Fruit fly (Drosophila melanogaster) whole organism, embryonic: ENCODE results near the gene CG32813.

Source experiments
- Atf6 ChIP-seq: fragments of 200-800 bp; sonication (Bioruptor generic); IDR thresholded peaks from 2 replicates; pipeline ENCODE4 v1.3.6; 2022; ENCODE audit warnings: missing biosample characterization, missing genetic modification characterization
- BEAF-32 ChIP-seq: fragments of 200-800 bp; sonication (Bioruptor generic); optimal IDR thresholded peaks from 3 replicates; lab custom pipeline; 2017; ENCODE audit warnings: missing biosample characterization, missing genetic modification characterization, mild to moderate bottlenecking, moderate library complexity, missing genetic modification reagents
- CG10462 ChIP-seq: fragments of 200-800 bp; sonication (Bioruptor generic); optimal IDR thresholded peaks from 2 replicates; lab custom pipeline; 2016; ENCODE audit warnings: missing biosample characterization, missing genetic modification characterization
- CG11247 ChIP-seq: fragments of 200-800 bp; sonication (Bioruptor generic); IDR thresholded peaks from 2 replicates; pipeline ENCODE4 v1.3.6; 2022; ENCODE audit warnings: missing biosample characterization, missing genetic modification characterization
- CG11456 ChIP-seq: fragments of 200-800 bp; sonication (Bioruptor generic); IDR thresholded peaks from 3 replicates; pipeline ENCODE4 v1.3.6; 2022; ENCODE audit warnings: missing biosample characterization, missing genetic modification characterization
- CG13123 ChIP-seq: fragments of 200-800 bp; sonication (Bioruptor generic); optimal IDR thresholded peaks from 2 replicates; lab custom pipeline; 2016; ENCODE audit warnings: missing biosample characterization, missing genetic modification characterization
- CG13287 ChIP-seq: fragments of 200-800 bp; sonication (Bioruptor generic); IDR thresholded peaks from 2 replicates; pipeline ENCODE4 v1.3.6; 2022; ENCODE audit warnings: missing biosample characterization, missing genetic modification characterization; ENCODE audit not compliant: partially characterized antibody
- CG14710 ChIP-seq: fragments of 200-800 bp; sonication (Bioruptor generic); optimal IDR thresholded peaks from 3 replicates; lab custom pipeline; 2019; ENCODE audit warnings: missing biosample characterization, mild to moderate bottlenecking, missing genetic modification characterization, moderate library complexity
- CG15514 ChIP-seq: fragments of 200-800 bp; sonication (Bioruptor generic); optimal IDR thresholded peaks from 3 replicates; lab custom pipeline; 2017; ENCODE audit warnings: missing biosample characterization, missing genetic modification characterization, mild to moderate bottlenecking, moderate library complexity, missing genetic modification reagents
- CG15601 ChIP-seq: fragments of 200-800 bp; sonication (Bioruptor generic); optimal IDR thresholded peaks from 3 replicates; lab custom pipeline; 2019; ENCODE audit warnings: missing biosample characterization, mild to moderate bottlenecking, missing genetic modification characterization, moderate library complexity
- CG15696 ChIP-seq: fragments of 200-800 bp; sonication (Bioruptor generic); optimal IDR thresholded peaks from 2 replicates; lab custom pipeline; 2019; ENCODE audit warnings: missing biosample characterization, mild to moderate bottlenecking, missing genetic modification characterization, moderate library complexity
- CG16813 ChIP-seq: fragments of 200-800 bp; sonication (Bioruptor generic); IDR thresholded peaks from 3 replicates; pipeline ENCODE4 v1.3.6; 2022; ENCODE audit warnings: missing biosample characterization, missing genetic modification characterization; ENCODE audit not compliant: partially characterized antibody
- CG16815 ChIP-seq: fragments of 200-800 bp; sonication (Bioruptor generic); optimal IDR thresholded peaks from 3 replicates; lab custom pipeline; 2017; ENCODE audit warnings: missing biosample characterization, mild to moderate bottlenecking, missing genetic modification characterization
- CG17186 ChIP-seq: fragments of 200-800 bp; sonication (Bioruptor generic); optimal IDR thresholded peaks from 3 replicates; lab custom pipeline; 2017; ENCODE audit warnings: missing biosample characterization, missing genetic modification reagents, missing genetic modification characterization
- CG17328 ChIP-seq: fragments of 200-800 bp; sonication (Bioruptor generic); IDR thresholded peaks from 2 replicates; pipeline ENCODE4 v1.3.6; 2022; ENCODE audit warnings: missing biosample characterization, missing genetic modification characterization
- CG17829 ChIP-seq: fragments of 200-800 bp; optimal IDR thresholded peaks from 2 replicates; lab custom pipeline; 2019; ENCODE audit warnings: missing biosample characterization, mild to moderate bottlenecking, missing genetic modification characterization, moderate library complexity
- CG18476 ChIP-seq: fragments of 200-800 bp; sonication (Bioruptor generic); optimal IDR thresholded peaks from 2 replicates; lab custom pipeline; 2016; ENCODE audit warnings: missing biosample characterization, mild to moderate bottlenecking, missing genetic modification characterization
- CG3995 ChIP-seq: fragments of 200-800 bp; sonication (Bioruptor generic); optimal IDR thresholded peaks from 3 replicates; lab custom pipeline; 2016; ENCODE audit warnings: missing biosample characterization, missing genetic modification characterization
- CG4617 ChIP-seq: fragments of 200-800 bp; sonication (Bioruptor generic); optimal IDR thresholded peaks from 3 replicates; lab custom pipeline; 2016; ENCODE audit warnings: missing biosample characterization, missing genetic modification characterization, borderline replicate concordance
- CG4854 ChIP-seq: fragments of 200-800 bp; sonication (Bioruptor generic); optimal IDR thresholded peaks from 2 replicates; lab custom pipeline; 2016; ENCODE audit warnings: missing biosample characterization, missing genetic modification characterization, inconsistent platforms
- CG7271 ChIP-seq: fragments of 200-800 bp; sonication (Bioruptor generic); optimal IDR thresholded peaks from 2 replicates; lab custom pipeline; 2018; ENCODE audit warnings: missing biosample characterization, mild to moderate bottlenecking, missing genetic modification characterization, moderate library complexity
- CG7372 ChIP-seq: fragments of 200-800 bp; sonication (Bioruptor generic); IDR thresholded peaks from 2 replicates; pipeline ENCODE4 v1.3.6; 2022; ENCODE audit warnings: missing biosample characterization, missing genetic modification characterization
- CG8359 ChIP-seq: fragments of 200-800 bp; sonication (Bioruptor generic); optimal IDR thresholded peaks from 2 replicates; lab custom pipeline; 2017; ENCODE audit warnings: missing biosample characterization, mild to moderate bottlenecking, missing genetic modification characterization, borderline replicate concordance
- CG8388 ChIP-seq: fragments of 200-800 bp; sonication (Bioruptor generic); optimal IDR thresholded peaks from 2 replicates; lab custom pipeline; 2019; ENCODE audit warnings: missing biosample characterization, mild to moderate bottlenecking, missing genetic modification characterization, moderate library complexity
- CG8765 ChIP-seq: fragments of 200-800 bp; sonication (Bioruptor generic); IDR thresholded peaks from 2 replicates; pipeline ENCODE4 v1.3.6; 2022; ENCODE audit warnings: missing biosample characterization, missing genetic modification characterization
- CG9817 ChIP-seq: fragments of 200-800 bp; sonication (Bioruptor generic); optimal IDR thresholded peaks from 2 replicates; lab custom pipeline; 2018; ENCODE audit warnings: missing biosample characterization, mild to moderate bottlenecking, missing genetic modification characterization, moderate library complexity
- Fer2 ChIP-seq: fragments of 200-800 bp; sonication (Bioruptor generic); optimal IDR thresholded peaks from 2 replicates; lab custom pipeline; 2018; ENCODE audit warnings: missing biosample characterization, mild to moderate bottlenecking, missing genetic modification characterization, moderate library complexity
- MESR4 ChIP-seq: fragments of 200-800 bp; sonication (Bioruptor generic); optimal IDR thresholded peaks from 2 replicates; lab custom pipeline; 2018; ENCODE audit warnings: missing biosample characterization, mild to moderate bottlenecking, missing genetic modification characterization, moderate library complexity
- Pdp1 ChIP-seq, 2 experiments: fragments of 200-800 bp; sonication (Bioruptor generic); optimal IDR thresholded peaks; 3 replicates each; lab custom pipeline; 2016; ENCODE audit warnings: missing biosample characterization in 2 of 2, missing genetic modification characterization in 2 of 2, mild to moderate bottlenecking in 1 of 2, moderate library complexity in 1 of 2
- abd-A ChIP-seq: fragments of 200-800 bp; sonication (Bioruptor generic); optimal IDR thresholded peaks from 3 replicates; lab custom pipeline; 2019; ENCODE audit warnings: missing biosample characterization, mild to moderate bottlenecking, missing genetic modification characterization, moderate library complexity
- cg ChIP-seq: fragments of 200-800 bp; sonication (Bioruptor generic); optimal IDR thresholded peaks from 3 replicates; lab custom pipeline; 2019; ENCODE audit warnings: missing biosample characterization, mild to moderate bottlenecking, missing genetic modification characterization, moderate library complexity
- crol ChIP-seq: fragments of 200-800 bp; sonication (Bioruptor generic); IDR thresholded peaks from 2 replicates; pipeline ENCODE4 v1.3.6; 2022; ENCODE audit warnings: missing biosample characterization, missing genetic modification characterization
- dati ChIP-seq: fragments of 200-800 bp; sonication (Bioruptor generic); IDR thresholded peaks from 2 replicates; pipeline ENCODE4 v1.3.6; 2022; ENCODE audit warnings: missing biosample characterization, missing genetic modification characterization
- dysf ChIP-seq: fragments of 200-800 bp; sonication (Bioruptor generic); IDR thresholded peaks from 3 replicates; pipeline ENCODE4 v1.3.6; 2022; ENCODE audit warnings: missing biosample characterization, missing genetic modification characterization
- en ChIP-seq: fragments of 200-800 bp; sonication (Bioruptor generic); optimal IDR thresholded peaks from 2 replicates; lab custom pipeline; 2016; ENCODE audit warnings: missing biosample characterization, missing genetic modification characterization
- ewg ChIP-seq: fragments of 200-800 bp; sonication (Bioruptor generic); optimal IDR thresholded peaks from 3 replicates; lab custom pipeline; 2017; ENCODE audit warnings: mild to moderate bottlenecking, missing biosample characterization, missing genetic modification reagents, missing genetic modification characterization
- eyg ChIP-seq: fragments of 200-800 bp; sonication (Bioruptor generic); optimal IDR thresholded peaks from 3 replicates; lab custom pipeline; 2016; ENCODE audit warnings: missing biosample characterization, missing genetic modification characterization
- fu2 ChIP-seq: fragments of 200-800 bp; sonication (Bioruptor generic); optimal IDR thresholded peaks from 2 replicates; lab custom pipeline; 2016; ENCODE audit warnings: missing biosample characterization, missing genetic modification characterization
- her ChIP-seq: fragments of 200-800 bp; sonication (Bioruptor generic); optimal IDR thresholded peaks from 2 replicates; lab custom pipeline; 2016; ENCODE audit warnings: missing biosample characterization, missing genetic modification characterization
- inv ChIP-seq: fragments of 200-800 bp; sonication (Bioruptor generic); IDR thresholded peaks from 2 replicates; pipeline ENCODE4 v1.3.6; 2022; ENCODE audit warnings: missing biosample characterization, missing genetic modification characterization; ENCODE audit not compliant: partially characterized antibody
- kni ChIP-seq: fragments of 200-800 bp; sonication (Bioruptor generic); optimal IDR thresholded peaks from 3 replicates; lab custom pipeline; 2017; ENCODE audit warnings: mild to moderate bottlenecking, missing biosample characterization, missing genetic modification reagents, missing genetic modification characterization
- luna ChIP-seq: fragments of 200-800 bp; sonication (Bioruptor generic); optimal IDR thresholded peaks from 2 replicates; lab custom pipeline; 2016; ENCODE audit warnings: missing biosample characterization, missing genetic modification characterization
- nom ChIP-seq: fragments of 200-800 bp; sonication (Bioruptor generic); optimal IDR thresholded peaks from 2 replicates; lab custom pipeline; 2017; ENCODE audit warnings: missing biosample characterization, missing genetic modification characterization, mild to moderate bottlenecking, moderate library complexity, missing genetic modification reagents
- psq ChIP-seq: fragments of 200-800 bp; sonication (Bioruptor generic); optimal IDR thresholded peaks from 2 replicates; lab custom pipeline; 2017; ENCODE audit warnings: missing biosample characterization, missing genetic modification characterization
- pum ChIP-seq: fragments of 200-800 bp; sonication (Bioruptor generic); optimal IDR thresholded peaks from 2 replicates; lab custom pipeline; 2016; ENCODE audit warnings: missing biosample characterization, missing genetic modification characterization
- scrt ChIP-seq: fragments of 200-800 bp; sonication (Bioruptor generic); optimal IDR thresholded peaks from 2 replicates; lab custom pipeline; 2018; ENCODE audit warnings: missing biosample characterization, mild to moderate bottlenecking, missing genetic modification characterization, moderate library complexity
- vvl ChIP-seq: fragments of 200-800 bp; sonication (Bioruptor generic); IDR thresholded peaks from 2 replicates; pipeline ENCODE4 v1.3.6; 2022; ENCODE audit warnings: missing biosample characterization, missing genetic modification characterization

Gene CG32813

dm6 chrX:1375265-1375958 is 5.3 kb upstream of the CG32813 start, which contains the start of gene AMPKalpha (continued):
- TF ChIP-seq CG15514 (peak; percentile 91), en (GFP tag; lab: Kevin White, UChicago) (no peak), CG8388 (GFP tag; lab: Kevin White, UChicago) (peak; percentile 48), CG3995 (GFP tag; lab: Kevin White, UChicago) (no peak), fu2 (no peak), CG4617 (GFP tag; lab: Kevin White, UChicago) (peak; percentile 17), abd-A (tag; lab: Kevin White, UChicago) (peak; percentile 24), luna (GFP tag; lab: Kevin White, UChicago) (no peak), CG15601 (no peak), CG15696 (tag; lab: Kevin White, UChicago) (no peak), CG17328 (no peak), CG14710 (peak; percentile 25), CG16815 (GFP tag; lab: Kevin White, UChicago) (no peak), BEAF-32 (GFP tag; lab: Kevin White, UChicago) (peak; percentile 58), CG13287 (GFP tag; lab: Robert Waterston, UW) (peak; percentile 55), CG16813 (peak; percentile 38; the same call in 2 of the 3 replicates)

dm6 chrX:1379692-1380349 is 893 bp upstream of the CG32813 start:
- TF ChIP-seq CG18476 (GFP tag; lab: Kevin White, UChicago) (no peak), Pdp1 (GFP tag; optimal IDR thresholded peaks at IDR 0.05; lab: Kevin White, UChicago) (peak in 1 of 2 experiments; percentile 70), Fer2 (tag; lab: Kevin White, UChicago) (no peak), CG17829 (tag; lab: Kevin White, UChicago) (no peak), scrt (GFP tag; lab: Kevin White, UChicago) (no peak), MESR4 (GFP tag; lab: Kevin White, UChicago) (peak; percentile 49), kni (GFP tag; lab: Kevin White, UChicago) (no peak), CG7271 (tag; lab: Kevin White, UChicago) (no peak), cg (peak; percentile 17), CG11247 (GFP tag; lab: Robert Waterston, UW) (no peak), nom (GFP tag; lab: Kevin White, UChicago) (no peak), eyg (GFP tag; lab: Kevin White, UChicago) (no peak), CG10462 (GFP tag; lab: Kevin White, UChicago) (no peak), crol (GFP tag; lab: Robert Waterston, UW) (peak; percentile 58; the same call in 1 of the 2 replicates), CG8359 (GFP tag; lab: Kevin White, UChicago) (no peak), ewg (GFP tag; lab: Kevin White, UChicago) (peak; percentile 35), CG17186 (GFP tag; lab: Kevin White, UChicago) (no peak), pum (GFP tag; lab: Kevin White, UChicago) (no peak), inv (GFP tag; lab: Robert Waterston, UW) (no peak), CG15601 (no peak), CG4854 (GFP tag; lab: Kevin White, UChicago) (no peak), CG15514 (no peak), vvl (GFP tag; lab: Robert Waterston, UW) (peak; percentile 70), dysf (GFP tag; lab: Robert Waterston, UW) (no peak), CG11456 (GFP tag; lab: Robert Waterston, UW) (no peak), CG9817 (tag; lab: Kevin White, UChicago) (no peak), Atf6 (0 out of 2 replicates have a peak, but pooled peaks have one; percentile 11), CG8765 (GFP tag; lab: Robert Waterston, UW) (no peak), dati (no peak), psq (no peak), CG7372 (GFP tag; lab: Robert Waterston, UW) (no peak), her (no peak), CG13123 (GFP tag; lab: Kevin White, UChicago) (no peak)
